Fruit fly (Drosophila melanogaster): ENCODE measurements around the gene Gba1b.

The Gba1b gene

dm6 chr3R:23729066-23729465, 24.5 kb downstream of the Gba1b start (continued):
- TF ChIP-seq slbo (GFP tag; IDR thresholded peaks at IDR 0.05) (no peak), CG12104 (GFP tag; optimal IDR thresholded peaks at IDR 0.05) (no peak), hb (GFP tag; IDR thresholded peaks at IDR 0.05; ENCODE audit: partially characterized antibody) (no peak), Fer1 (GFP tag; optimal IDR thresholded peaks at IDR 0.05) (peak; percentile 82), ranshi (GFP tag; IDR thresholded peaks at IDR 0.05) (0 out of 2 replicates have a peak, but pooled peaks have one; percentile 32), Xrp1 (GFP tag; IDR thresholded peaks at IDR 0.05) (peak; percentile 53; the same call in 1 of the 2 replicates), CG3065 (GFP tag; optimal IDR thresholded peaks at IDR 0.05) (no peak), CG2712 (tag; optimal IDR thresholded peaks at IDR 0.05) (no peak), CG31224 (GFP tag; IDR thresholded peaks at IDR 0.05) (no peak), usp (GFP tag; optimal IDR thresholded peaks at IDR 0.05) (no peak), CG1024 (GFP tag; IDR thresholded peaks at IDR 0.05) (no peak), CG10543 (GFP tag; optimal IDR thresholded peaks at IDR 0.05) (peak; percentile 89), CG14965 (GFP tag; optimal IDR thresholded peaks at IDR 0.05; ENCODE audit: borderline replicate concordance) (no peak), chinmo (GFP tag; IDR thresholded peaks at IDR 0.05; ENCODE audit: partially characterized antibody) (0 out of 4 replicates have a peak, but pooled peaks have one; percentile 17), run (tag; optimal IDR thresholded peaks at IDR 0.05) (no peak), sim (GFP tag; IDR thresholded peaks at IDR 0.05) (no peak), fd64A (GFP tag; optimal IDR thresholded peaks at IDR 0.05) (peak; percentile 19), CG14710 (tag; optimal IDR thresholded peaks at IDR 0.05) (no peak), ewg (GFP tag; optimal IDR thresholded peaks at IDR 0.05) (no peak), CG11085 (GFP tag; IDR thresholded peaks at IDR 0.05) (no peak), otp (GFP tag; IDR thresholded peaks at IDR 0.05) (no peak), toy (GFP tag; IDR thresholded peaks at IDR 0.05) (no peak), MBD-R2 (GFP tag; IDR thresholded peaks at IDR 0.05) (no peak), crol (GFP tag; IDR thresholded peaks at IDR 0.05) (no peak), Neu2 (GFP tag; optimal IDR thresholded peaks at IDR 0.05; ENCODE audit: borderline replicate concordance) (no peak), disco-r (GFP tag; optimal IDR thresholded peaks at IDR 0.05) (no peak), GATAe (GFP tag; conservative IDR thresholded peaks at IDR 0.05) (no peak), CG9817 (tag; optimal IDR thresholded peaks at IDR 0.05) (no peak), CG8924 (tag; optimal IDR thresholded peaks at IDR 0.05) (peak; percentile 17), Optix (GFP tag; IDR thresholded peaks at IDR 0.05) (no peak), fru (optimal IDR thresholded peaks at IDR 0.05) (no peak), CG17186 (GFP tag; optimal IDR thresholded peaks at IDR 0.05) (no peak), gt (GFP tag; IDR thresholded peaks at IDR 0.05) (no peak), pum (GFP tag; optimal IDR thresholded peaks at IDR 0.05) (no peak), row (GFP tag; IDR thresholded peaks at IDR 0.05) (no peak), CG8944 (GFP tag; optimal IDR thresholded peaks at IDR 0.05) (no peak), Lpt (GFP tag; optimal IDR thresholded peaks at IDR 0.05) (no peak), dpn (GFP tag; optimal IDR thresholded peaks at IDR 0.05) (peak in 1 of 2 experiments; percentile 26), Dbx (GFP tag; IDR thresholded peaks at IDR 0.05) (0 out of 3 replicates have a peak, but pooled peaks have one; percentile 17), CG17612 (GFP tag; IDR thresholded peaks at IDR 0.05) (no peak), Mad (GFP tag; optimal IDR thresholded peaks at IDR 0.05) (no peak), unpg (GFP tag; optimal IDR thresholded peaks at IDR 0.05) (peak; percentile 40), slp2 (GFP tag; optimal IDR thresholded peaks at IDR 0.05) (no peak), CG13123 (GFP tag; optimal IDR thresholded peaks at IDR 0.05) (no peak), CG7839 (tag; optimal IDR thresholded peaks at IDR 0.05) (no peak), ci (GFP tag; IDR thresholded peaks at IDR 0.05) (peak; percentile 56; the same call in 1 of the 3 replicates), Fer2 (tag; optimal IDR thresholded peaks at IDR 0.05) (peak; percentile 24), insv (GFP tag; optimal IDR thresholded peaks at IDR 0.05) (peak in 1 of 2 experiments; percentile 27), bab2 (GFP tag; optimal IDR thresholded peaks at IDR 0.05) (no peak), CG18476 (GFP tag; optimal IDR thresholded peaks at IDR 0.05) (no peak), Pdp1 (GFP tag; optimal IDR thresholded peaks at IDR 0.05) (peak in 1 of 2 experiments; percentile 34), CG3726 (GFP tag; IDR thresholded peaks at IDR 0.05) (no peak)
